Fruit fly (Drosophila melanogaster) whole organism, wandering third instar larva: ENCODE measurements around the gene CrebB.

ENCODE experiments used
- CG32264 ChIP-seq: fragments of 200-800 bp; sonication (Bioruptor generic); optimal IDR thresholded peaks from 2 replicates; lab custom pipeline; 2016; ENCODE audit warnings: missing biosample characterization, missing genetic modification characterization
- Vsx2 ChIP-seq: fragments of 200-300, 225-300 bp; sonication (Bioruptor generic); optimal IDR thresholded peaks from 2 replicates; lab custom pipeline; 2018; ENCODE audit warnings: missing biosample characterization, missing genetic modification characterization; ENCODE audit not compliant: partially characterized antibody
- h ChIP-seq: fragments of 200-800 bp; sonication (Bioruptor generic); optimal IDR thresholded peaks from 3 replicates; lab custom pipeline; 2016; ENCODE audit warnings: missing biosample characterization, mild to moderate bottlenecking, missing genetic modification characterization
- rgr ChIP-seq: fragments of 200-800 bp; sonication (Bioruptor generic); optimal IDR thresholded peaks from 3 replicates; lab custom pipeline; 2016; ENCODE audit warnings: missing biosample characterization, mild to moderate bottlenecking, missing genetic modification characterization
- tai ChIP-seq: sonication (Bioruptor generic); optimal IDR thresholded peaks from 2 replicates; lab custom pipeline; 2016; ENCODE audit warnings: missing biosample characterization, missing genetic modification characterization

dm6 chrX:18366033-18366850, at the start of gene CrebB:
- TF ChIP-seq Vsx2 (GFP tag; lab: Kevin White, UChicago): peak; percentile 51
- no peak for TF ChIP-seq tai (GFP tag; lab: Kevin White, UChicago)
- peak; percentile 48 for TF ChIP-seq rgr
- TF ChIP-seq h (GFP tag; lab: Kevin White, UChicago): peak; percentile 56
- no peak for TF ChIP-seq CG32264 (GFP tag; lab: Kevin White, UChicago)
